Worm (Caenorhabditis elegans) whole organism, midembryonic: ENCODE measurements around the gene R07B1.11.

Experiments used
- T22C8.4 ChIP-seq: fragments of 200-800 bp; sonication (Bioruptor generic); IDR thresholded peaks from 2 replicates; pipeline ENCODE4 v1.3.6; 2022; ENCODE audit warnings: missing genetic modification characterization, missing compliant biosample characterization
- cog-1 ChIP-seq: sonication (generic microtip); optimal IDR thresholded peaks from 2 replicates; lab custom pipeline; 2016; ENCODE audit warnings: missing genetic modification characterization, missing compliant biosample characterization
- flt-1 ChIP-seq: fragments of 200-800 bp; sonication (Bioruptor generic); IDR thresholded peaks from 2 replicates; pipeline ENCODE4 v1.3.6; 2022; ENCODE audit warnings: missing genetic modification characterization, missing compliant biosample characterization
- klf-2 ChIP-seq: fragments of 200-800 bp; sonication (Bioruptor generic); conservative IDR thresholded peaks from 2 replicates; pipeline ENCODE4 v1.3.6; 2022; ENCODE audit warnings: missing genetic modification reagents, missing genetic modification characterization, missing compliant biosample characterization
- med-1 ChIP-seq: sonication (generic microtip); optimal IDR thresholded peaks from 2 replicates; lab custom pipeline; 2017; ENCODE audit warnings: missing genetic modification characterization, mild to moderate bottlenecking, missing compliant biosample characterization, antibody characterized with exemption, missing genetic modification reagents; ENCODE audit not compliant: insufficient read depth
- ref-1 ChIP-seq: fragments of 200-800 bp; sonication (Bioruptor generic); conservative IDR thresholded peaks from 2 replicates; pipeline ENCODE4 v1.3.6; 2022; ENCODE audit warnings: missing genetic modification reagents, missing genetic modification characterization, missing compliant biosample characterization
- tab-1 ChIP-seq: fragments of 200-800 bp; sonication (Bioruptor generic); IDR thresholded peaks from 2 replicates; pipeline ENCODE4 v1.3.6; 2022; ENCODE audit warnings: missing genetic modification characterization, missing compliant biosample characterization
- ztf-23 ChIP-seq: fragments of 200-800 bp; sonication (Bioruptor generic); IDR thresholded peaks from 2 replicates; pipeline ENCODE4 v1.3.6; 2022; ENCODE audit warnings: missing genetic modification reagents, missing genetic modification characterization, missing compliant biosample characterization
- ztf-29 ChIP-seq: fragments of 200-800 bp; sonication (Bioruptor generic); IDR thresholded peaks from 2 replicates; pipeline ENCODE4 v1.3.6; 2022; ENCODE audit warnings: missing genetic modification reagents, missing genetic modification characterization, missing compliant biosample characterization

The R07B1.11 gene

DNA sequence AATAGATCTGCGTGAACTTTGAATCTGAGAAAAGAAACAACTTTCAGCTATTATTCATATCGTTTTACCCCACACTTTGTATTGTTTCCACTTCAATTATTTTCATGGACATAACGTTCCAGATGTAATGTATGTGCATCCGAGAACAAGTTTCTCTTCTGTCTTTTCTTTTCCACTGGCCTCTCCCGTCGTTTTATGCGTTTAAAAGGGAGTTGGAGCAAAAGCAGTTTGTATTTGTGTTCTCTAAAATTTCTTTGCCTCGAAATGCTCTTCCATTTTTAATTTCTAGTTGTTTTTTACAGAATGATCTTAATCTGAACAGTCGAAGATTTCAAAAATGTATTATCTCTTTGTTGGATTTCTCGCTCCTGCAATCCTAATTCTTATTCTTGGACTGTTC, at the start of gene R07B1.11:
R07B1.11 (plus strand) TSS at position 301 of the 400 bp plus-strand sequence.
- TF ChIP-seq ztf-23 (GFP tag; lab: Robert Waterston, UW) (no peak), ref-1 (GFP tag; lab: Robert Waterston, UW) (no peak), klf-2 (GFP tag; lab: Robert Waterston, UW) (no peak), tab-1 (no peak), cog-1 (tag; lab: Kevin White, UChicago) (no peak), ztf-29 (GFP tag; lab: Robert Waterston, UW) (no peak), flt-1 (GFP tag; lab: Robert Waterston, UW) (no peak), med-1 (GFP tag; lab: Kevin White, UChicago) (no peak), T22C8.4 (GFP tag; lab: Robert Waterston, UW) (no peak)

DNA sequence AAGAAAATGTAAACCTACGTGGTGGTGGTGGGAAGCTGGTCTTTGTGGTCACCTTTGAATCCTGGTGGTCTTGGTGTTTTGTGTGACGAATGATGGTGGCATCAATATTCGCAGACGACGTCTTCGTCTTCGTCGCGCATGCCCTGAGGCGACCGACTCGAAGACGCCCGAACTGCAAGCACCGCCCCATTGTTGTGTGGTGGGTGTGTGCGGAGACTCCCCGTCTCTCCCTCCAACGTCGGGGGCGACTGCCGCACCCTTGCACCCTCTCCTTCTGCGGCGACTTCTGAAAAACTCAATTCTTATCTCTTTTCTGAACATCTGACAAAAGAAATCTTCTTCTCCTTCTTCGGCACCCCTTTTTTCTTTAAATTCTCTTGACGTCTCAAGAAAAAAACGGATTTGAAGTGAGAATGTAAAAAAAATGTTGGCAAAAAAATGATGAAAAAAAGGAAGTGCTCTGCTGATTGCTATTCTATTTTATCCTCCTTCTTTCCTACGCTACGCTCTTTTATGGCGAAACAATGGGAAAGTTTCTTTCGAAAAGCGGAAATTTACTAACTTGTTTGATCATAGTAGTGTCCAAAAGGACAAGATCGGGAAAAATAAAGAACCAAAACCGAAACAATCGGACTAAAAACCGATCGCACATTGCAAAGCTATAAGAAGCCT, 49.2 kb upstream of the R07B1.11 start, which contains the start of gene lgc-47:
lgc-47 (minus strand) TSS at position 286 of the 672 bp plus-strand sequence.
- TF ChIP-seq T22C8.4 (GFP tag; lab: Robert Waterston, UW) (no peak), ztf-29 (GFP tag; lab: Robert Waterston, UW) (0 out of 2 replicates have a peak, but pooled peaks have one; percentile 35)

ce11 chrX:9814132-9814811, 42.4 kb upstream of the R07B1.11 start:
- TF ChIP-seq flt-1 (GFP tag; lab: Robert Waterston, UW) (no peak), klf-2 (GFP tag; lab: Robert Waterston, UW) (no peak), ztf-23 (GFP tag; lab: Robert Waterston, UW) (no peak), cog-1 (tag; lab: Kevin White, UChicago) (no peak), med-1 (GFP tag; lab: Kevin White, UChicago) (no peak), T22C8.4 (GFP tag; lab: Robert Waterston, UW) (no peak), ref-1 (GFP tag; lab: Robert Waterston, UW) (no peak), ztf-29 (GFP tag; lab: Robert Waterston, UW) (no peak), tab-1 (no peak)

ce11 chrX:9822173-9822572, 34.5 kb upstream of the R07B1.11 start, which contains the start of gene dpy-22:
Gene dpy-22, minus strand, starts transcription at chrX:9822273.
- TF ChIP-seq ref-1 (GFP tag; lab: Robert Waterston, UW) (no peak), ztf-23 (GFP tag; lab: Robert Waterston, UW) (no peak), ztf-29 (GFP tag; lab: Robert Waterston, UW) (no peak), cog-1 (tag; lab: Kevin White, UChicago) (no peak), klf-2 (GFP tag; lab: Robert Waterston, UW) (no peak), flt-1 (GFP tag; lab: Robert Waterston, UW) (no peak)

DNA sequence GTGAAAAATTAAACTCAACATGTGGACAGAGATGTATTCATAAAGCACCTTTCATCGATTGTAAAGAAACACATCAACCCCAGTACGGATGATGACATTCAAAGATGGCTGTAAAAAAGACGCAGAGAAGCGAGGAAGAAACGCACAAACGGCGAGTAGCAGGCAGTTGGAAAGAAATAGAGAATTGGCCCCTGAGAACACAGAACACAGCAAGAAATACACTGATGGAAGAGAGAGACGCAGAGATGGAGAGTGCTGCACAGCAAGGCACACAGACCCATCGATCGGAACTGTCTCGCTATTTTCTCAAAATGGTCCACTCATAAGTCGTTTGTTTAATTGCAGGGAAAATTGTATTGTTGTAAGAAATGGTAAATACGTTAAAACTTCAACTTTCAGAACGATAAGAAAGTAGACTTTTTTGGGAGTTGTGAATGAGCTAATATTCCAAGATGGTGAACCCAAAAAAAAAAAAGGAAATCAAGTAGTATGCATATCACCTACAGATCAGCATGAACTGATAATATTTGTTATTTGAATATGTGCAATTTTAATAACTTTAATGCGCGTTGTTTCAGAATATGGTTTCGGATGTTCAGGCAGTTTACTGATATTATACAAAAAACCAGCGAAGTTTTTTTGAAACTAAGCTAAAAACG, 34.0 kb upstream of the R07B1.11 start:
- TF ChIP-seq cog-1 (tag; lab: Kevin White, UChicago): no peak
- TF ChIP-seq tab-1: no peak
- TF ChIP-seq klf-2 (GFP tag; lab: Robert Waterston, UW): no peak
- no peak for TF ChIP-seq ref-1 (GFP tag; lab: Robert Waterston, UW)
- TF ChIP-seq med-1 (GFP tag; lab: Kevin White, UChicago): no peak
- peak; percentile 44; the same call in 1 of the 2 replicates for TF ChIP-seq T22C8.4 (GFP tag; lab: Robert Waterston, UW)

ce11 chrX:9831215-9831614, 25.5 kb upstream of the R07B1.11 start, which contains the start of gene rrc-1:
Gene rrc-1, minus strand, starts transcription at chrX:9831288.
- TF ChIP-seq ztf-29 (GFP tag; lab: Robert Waterston, UW) (no peak), tab-1 (no peak), ztf-23 (GFP tag; lab: Robert Waterston, UW) (no peak), med-1 (GFP tag; lab: Kevin White, UChicago) (no peak), T22C8.4 (GFP tag; lab: Robert Waterston, UW) (no peak), cog-1 (tag; lab: Kevin White, UChicago) (no peak), klf-2 (GFP tag; lab: Robert Waterston, UW) (no peak), ref-1 (GFP tag; lab: Robert Waterston, UW) (no peak), flt-1 (GFP tag; lab: Robert Waterston, UW) (no peak)

- no peak for TF ChIP-seq tab-1
- no peak for TF ChIP-seq med-1 (GFP tag; lab: Kevin White, UChicago)
- no peak for TF ChIP-seq T22C8.4 (GFP tag; lab: Robert Waterston, UW)
- TF ChIP-seq flt-1 (GFP tag; lab: Robert Waterston, UW): no peak
- TF ChIP-seq cog-1 (tag; lab: Kevin White, UChicago): no peak
- no peak for TF ChIP-seq ztf-23 (GFP tag; lab: Robert Waterston, UW)
- TF ChIP-seq ref-1 (GFP tag; lab: Robert Waterston, UW): no peak
- no peak for TF ChIP-seq klf-2 (GFP tag; lab: Robert Waterston, UW)
- TF ChIP-seq ztf-29 (GFP tag; lab: Robert Waterston, UW): no peak
These were observed 24.3 kb upstream of the R07B1.11 start for ce11 chrX:9832370-9832769.

DNA sequence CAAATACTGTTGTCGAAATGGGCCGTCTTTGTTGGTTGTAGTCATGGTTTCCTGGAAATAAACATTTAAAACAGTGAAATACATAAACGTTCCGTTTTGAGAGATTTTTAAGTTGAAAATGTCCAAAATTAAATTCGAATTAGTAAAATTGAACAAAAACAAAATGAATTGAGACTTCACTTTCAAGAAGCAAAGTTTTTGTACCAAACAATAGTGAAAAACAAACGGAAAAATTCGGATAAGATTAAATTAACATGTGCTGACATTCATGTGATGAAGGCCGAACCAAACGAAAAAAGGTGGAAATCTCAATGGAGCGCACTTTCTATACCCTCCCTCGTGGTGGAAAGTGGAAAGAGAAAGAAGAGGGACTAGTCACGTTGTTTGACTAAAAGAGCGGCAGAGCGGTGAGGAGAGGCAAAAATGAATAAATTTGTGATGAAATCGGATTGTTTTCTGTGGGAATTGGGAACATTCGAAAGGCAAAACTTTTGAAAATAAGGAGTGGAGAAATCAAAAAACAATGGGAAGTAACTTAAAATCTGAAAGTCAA, 18.7 kb upstream of the R07B1.11 start, which contains the start of gene ipla-2:
ipla-2 (minus strand) TSS at position 51 of the 553 bp plus-strand sequence.
- TF ChIP-seq med-1 (GFP tag; lab: Kevin White, UChicago) (no peak), flt-1 (GFP tag; lab: Robert Waterston, UW) (no peak), T22C8.4 (GFP tag; lab: Robert Waterston, UW) (no peak), cog-1 (tag; lab: Kevin White, UChicago) (peak; percentile 7), tab-1 (no peak), klf-2 (GFP tag; lab: Robert Waterston, UW) (no peak), ref-1 (GFP tag; lab: Robert Waterston, UW) (no peak), ztf-23 (GFP tag; lab: Robert Waterston, UW) (no peak)
